Fruit fly (Drosophila melanogaster): ENCODE data around the gene CG6878.

The CG6878 gene

DNA sequence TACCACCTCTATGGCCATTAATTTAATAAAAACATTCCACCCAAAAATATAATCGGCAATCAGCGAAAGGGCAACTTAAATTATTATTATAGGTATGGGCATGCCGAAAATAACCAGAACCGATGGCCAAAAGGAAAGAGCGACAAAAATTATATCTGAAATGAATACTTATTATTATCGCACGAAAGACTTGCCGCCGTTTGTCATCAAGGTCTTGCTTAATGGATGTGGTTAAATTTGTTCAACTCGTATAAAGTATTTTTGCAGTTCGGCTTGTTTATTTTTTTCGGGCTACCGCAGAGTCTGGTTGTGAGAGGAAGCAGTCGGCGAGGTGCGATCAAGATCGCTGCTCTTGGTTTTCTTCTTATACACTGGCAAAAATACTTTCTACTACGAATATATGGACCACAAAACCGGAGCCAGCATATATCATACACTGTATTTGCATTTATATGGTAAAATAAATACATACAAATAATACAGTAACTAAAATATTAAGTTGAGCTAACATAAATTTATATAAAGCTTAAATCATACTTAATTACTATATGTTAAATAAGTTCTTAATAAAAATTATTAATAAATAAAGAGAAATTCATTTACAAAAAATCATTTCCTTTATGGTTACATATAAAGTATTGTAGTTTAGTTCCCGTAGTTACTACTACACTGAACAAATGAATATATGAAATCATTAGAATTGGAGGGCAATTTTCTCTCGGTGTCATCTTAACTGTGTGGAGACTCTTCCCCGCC is 47.3 kb downstream of the CG6878 start:
- TF ChIP-seq noc (tag; optimal IDR thresholded peaks at IDR 0.05), result no peak

All from whole organism, larva.